Worm (Caenorhabditis elegans) whole organism, young adult: ENCODE measurements around the gene vps-15.
A peak's percentile ranks its signal among the peaks of the same experiment; 100 is the strongest.

Experiments used
- B0336.3 ChIP-seq: fragments of 200-800 bp; sonication (Bioruptor generic); IDR thresholded peaks from 2 replicates; pipeline ENCODE4 v1.3.6; 2022; ENCODE audit warnings: missing genetic modification characterization, missing compliant biosample characterization
- D2030.7 ChIP-seq: fragments of 200-800 bp; sonication (Bioruptor generic); IDR thresholded peaks from 2 replicates; pipeline ENCODE4 v1.3.6; 2022; ENCODE audit warnings: missing genetic modification reagents, missing genetic modification characterization, missing compliant biosample characterization
- F49E8.2 ChIP-seq: sonication (generic microtip); optimal IDR thresholded peaks from 3 replicates; lab custom pipeline; 2017; ENCODE audit warnings: missing genetic modification characterization, mild to moderate bottlenecking, missing compliant biosample characterization, antibody characterized with exemption, moderate library complexity; ENCODE audit not compliant: insufficient read depth
- F55B11.4 ChIP-seq: sonication (generic microtip); optimal IDR thresholded peaks from 2 replicates; lab custom pipeline; 2016; ENCODE audit warnings: missing compliant biosample characterization, missing genetic modification characterization, borderline replicate concordance; ENCODE audit not compliant: insufficient read depth
- F57C9.4 ChIP-seq: sonication (generic microtip); optimal IDR thresholded peaks from 2 replicates; lab custom pipeline; 2017; ENCODE audit warnings: mild to moderate bottlenecking, missing genetic modification characterization, missing compliant biosample characterization
- K11D2.4 ChIP-seq: fragments of 200-800 bp; sonication (Bioruptor generic); IDR thresholded peaks from 2 replicates; pipeline ENCODE4 v1.3.6; 2022; ENCODE audit warnings: missing genetic modification reagents, missing genetic modification characterization, missing compliant biosample characterization
- K12H6.12 ChIP-seq: fragments of 200-800 bp; sonication (Bioruptor generic); optimal IDR thresholded peaks from 2 replicates; lab custom pipeline; 2018; ENCODE audit warnings: mild to moderate bottlenecking, missing genetic modification characterization, missing compliant biosample characterization
- Y53G8AR.9 ChIP-seq: fragments of 200-800 bp; sonication (Bioruptor generic); conservative IDR thresholded peaks from 2 replicates; pipeline ENCODE4 v1.3.6; 2022; ENCODE audit warnings: missing genetic modification reagents, missing genetic modification characterization, missing compliant biosample characterization
- Y67H2A.10 ChIP-seq: fragments of 200-800 bp; sonication (Bioruptor generic); conservative IDR thresholded peaks from 2 replicates; pipeline ENCODE4 v1.3.6; 2022; ENCODE audit warnings: missing genetic modification reagents, missing genetic modification characterization, missing compliant biosample characterization
- Y95B8A.8 ChIP-seq: fragments of 200-800 bp; sonication (Bioruptor generic); IDR thresholded peaks from 2 replicates; pipeline ENCODE4 v1.3.6; 2022; ENCODE audit warnings: missing genetic modification reagents, missing genetic modification characterization, missing compliant biosample characterization
- ZK185.1 ChIP-seq: sonication (generic microtip); optimal IDR thresholded peaks from 2 replicates; lab custom pipeline; 2016; ENCODE audit warnings: mild to moderate bottlenecking, missing genetic modification characterization, missing compliant biosample characterization; ENCODE audit not compliant: poor library complexity, severe bottlenecking
- aptf-3 ChIP-seq: fragments of 200-800 bp; sonication (Bioruptor generic); IDR thresholded peaks from 2 replicates; pipeline ENCODE4 v1.3.6; 2022; ENCODE audit warnings: missing genetic modification characterization, missing compliant biosample characterization
- atf-7 ChIP-seq: sonication (generic microtip); optimal IDR thresholded peaks from 2 replicates; lab custom pipeline; 2017; ENCODE audit warnings: mild to moderate bottlenecking, missing genetic modification characterization, missing compliant biosample characterization
- attf-3 ChIP-seq: fragments of 200-800 bp; sonication (Bioruptor generic); conservative IDR thresholded peaks from 2 replicates; pipeline ENCODE4 v1.3.6; 2022; ENCODE audit warnings: missing genetic modification reagents, missing genetic modification characterization, missing compliant biosample characterization
- bed-2 ChIP-seq: fragments of 200-800 bp; sonication (Bioruptor generic); IDR thresholded peaks from 2 replicates; pipeline ENCODE4 v1.3.6; 2022; ENCODE audit warnings: missing genetic modification reagents, missing genetic modification characterization, missing compliant biosample characterization
- cebp-2 ChIP-seq: fragments of 200-800 bp; sonication (Bioruptor generic); IDR thresholded peaks from 2 replicates; pipeline ENCODE4 v1.3.6; 2022; ENCODE audit warnings: missing genetic modification characterization, missing compliant biosample characterization
- ceh-100 ChIP-seq: fragments of 200-800 bp; sonication (Bioruptor generic); IDR thresholded peaks from 2 replicates; pipeline ENCODE4 v1.3.6; 2022; ENCODE audit warnings: missing genetic modification reagents, missing genetic modification characterization, missing compliant biosample characterization
- egl-44 ChIP-seq: fragments of 200-800 bp; sonication (Bioruptor generic); IDR thresholded peaks from 2 replicates; pipeline ENCODE4 v1.3.6; 2022; ENCODE audit warnings: missing genetic modification reagents, missing genetic modification characterization, missing compliant biosample characterization
- fkh-3 ChIP-seq: sonication (generic microtip); optimal IDR thresholded peaks from 2 replicates; lab custom pipeline; 2016; ENCODE audit warnings: mild to moderate bottlenecking, missing genetic modification characterization, missing compliant biosample characterization
- hlh-26 ChIP-seq: fragments of 200-800 bp; sonication (Bioruptor generic); conservative IDR thresholded peaks from 2 replicates; pipeline ENCODE4 v1.3.6; 2022; ENCODE audit warnings: missing genetic modification reagents, missing genetic modification characterization, missing compliant biosample characterization
- hmg-1.2 ChIP-seq: fragments of 200-800 bp; sonication (Bioruptor generic); IDR thresholded peaks from 2 replicates; pipeline ENCODE4 v1.3.6; 2022; ENCODE audit warnings: missing genetic modification reagents, missing genetic modification characterization, missing compliant biosample characterization
- hsf-1 ChIP-seq: fragments of 200-800 bp; sonication (Bioruptor generic); IDR thresholded peaks from 2 replicates; pipeline ENCODE4 v1.3.6; 2022; ENCODE audit warnings: missing genetic modification reagents, missing genetic modification characterization, missing compliant biosample characterization
- lag-1 ChIP-seq: fragments of 200-800 bp; sonication (Bioruptor generic); IDR thresholded peaks from 2 replicates; pipeline ENCODE4 v1.3.6; 2022; ENCODE audit warnings: missing genetic modification reagents, missing genetic modification characterization, missing compliant biosample characterization
- let-526 ChIP-seq: fragments of 200-800 bp; sonication (Bioruptor generic); IDR thresholded peaks from 2 replicates; pipeline ENCODE4 v1.3.6; 2022; ENCODE audit warnings: missing genetic modification reagents, missing genetic modification characterization, missing compliant biosample characterization
- let-607 ChIP-seq, 2 experiments: fragments of 200-800 bp in 1 of 2; sonication (Bioruptor generic) in 1 of 2; sonication (generic microtip) in 1 of 2; optimal IDR thresholded peaks; 2 replicates each; lab custom pipeline; 2016 to 2018; ENCODE audit warnings: mild to moderate bottlenecking in 2 of 2, missing compliant biosample characterization in 2 of 2, missing genetic modification characterization in 2 of 2, moderate library complexity in 2 of 2, missing genotype in 1 of 2
- lin-26 ChIP-seq: fragments of 200-800 bp; sonication (Bioruptor generic); IDR thresholded peaks from 2 replicates; pipeline ENCODE4 v1.3.6; 2022; ENCODE audit warnings: missing genetic modification reagents, missing genetic modification characterization, missing compliant biosample characterization
- lin-40 ChIP-seq: sonication (generic microtip); optimal IDR thresholded peaks from 2 replicates; lab custom pipeline; 2016; ENCODE audit warnings: missing genetic modification characterization, mild to moderate bottlenecking, missing compliant biosample characterization, missing genotype, missing genetic modification reagents
- lin-54 ChIP-seq: fragments of 200-800 bp; sonication (Bioruptor generic); optimal IDR thresholded peaks from 2 replicates; lab custom pipeline; 2018; ENCODE audit warnings: mild to moderate bottlenecking, missing genetic modification characterization, missing compliant biosample characterization
- lir-1 ChIP-seq: fragments of 200-800 bp; sonication (Bioruptor generic); conservative IDR thresholded peaks from 2 replicates; pipeline ENCODE4 v1.3.6; 2022; ENCODE audit warnings: missing genetic modification reagents, missing genetic modification characterization, missing compliant biosample characterization
- lsy-27 ChIP-seq: sonication (generic microtip); optimal IDR thresholded peaks from 2 replicates; lab custom pipeline; 2017; ENCODE audit warnings: missing genetic modification characterization, mild to moderate bottlenecking, missing compliant biosample characterization, antibody characterized with exemption, missing genotype, borderline replicate concordance; ENCODE audit not compliant: insufficient read depth
- mxl-1 ChIP-seq: sonication (generic microtip); optimal IDR thresholded peaks from 2 replicates; lab custom pipeline; 2016; ENCODE audit warnings: missing genetic modification characterization, missing compliant biosample characterization
- nfya-1 ChIP-seq: sonication (generic microtip); optimal IDR thresholded peaks from 2 replicates; lab custom pipeline; 2017; ENCODE audit warnings: antibody characterized with exemption, missing compliant biosample characterization, missing genetic modification characterization, borderline replicate concordance; ENCODE audit not compliant: insufficient read depth
- nfyb-1 ChIP-seq: fragments of 200-800 bp; sonication (Bioruptor generic); IDR thresholded peaks from 2 replicates; pipeline ENCODE4 v1.3.6; 2022; ENCODE audit warnings: missing genetic modification reagents, missing genetic modification characterization, missing compliant biosample characterization
- nhr-80 ChIP-seq: sonication (generic microtip); optimal IDR thresholded peaks from 2 replicates; lab custom pipeline; 2016; ENCODE audit warnings: missing genetic modification characterization, missing compliant biosample characterization
- rpc-1 ChIP-seq, 2 experiments: fragments of 150-350 bp in 1 of 2; sonication (generic microtip) in 1 of 2; optimal IDR thresholded peaks; 2 replicates each; lab custom pipeline; 2014 to 2018; ENCODE audit warnings: missing biosample characterization in 1 of 2, missing genetic modification characterization in 1 of 2, missing genetic modification reagents in 1 of 2, missing genotype in 1 of 2
- tbp1 ChIP-seq: fragments of 200-800 bp; sonication (Bioruptor generic); optimal IDR thresholded peaks from 2 replicates; lab custom pipeline; 2018; ENCODE audit warnings: mild to moderate bottlenecking, missing genetic modification characterization, missing compliant biosample characterization
- tlf-1 ChIP-seq: fragments of 200-800 bp; sonication (Bioruptor generic); optimal IDR thresholded peaks from 2 replicates; lab custom pipeline; 2018; ENCODE audit warnings: mild to moderate bottlenecking, missing genetic modification characterization, missing compliant biosample characterization
- zfh-2 ChIP-seq: fragments of 200-800 bp; sonication (Bioruptor generic); conservative IDR thresholded peaks from 2 replicates; pipeline ENCODE4 v1.3.6; 2022; ENCODE audit warnings: missing genetic modification reagents, missing genetic modification characterization, missing compliant biosample characterization
- ztf-22 ChIP-seq: fragments of 200-800 bp; sonication (Bioruptor generic); optimal IDR thresholded peaks from 2 replicates; lab custom pipeline; 2018; ENCODE audit warnings: mild to moderate bottlenecking, missing genetic modification characterization, moderate library complexity, missing compliant biosample characterization
- ztf-28 ChIP-seq: fragments of 200-800 bp; sonication (Bioruptor generic); IDR thresholded peaks from 2 replicates; pipeline ENCODE4 v1.3.6; 2022; ENCODE audit warnings: missing genetic modification reagents, missing genetic modification characterization, missing compliant biosample characterization
- ztf-6 ChIP-seq: fragments of 200-800 bp; sonication (Bioruptor generic); IDR thresholded peaks from 2 replicates; pipeline ENCODE4 v1.3.6; 2022; ENCODE audit warnings: missing genetic modification reagents, missing genetic modification characterization, missing compliant biosample characterization

Gene vps-15

ce11 chrII:11923620-11924298, 8.1 kb upstream of the vps-15 start:
- no peak for TF ChIP-seq cebp-2 (GFP tag; lab: Robert Waterston, UW)
- no peak for TF ChIP-seq ztf-28 (GFP tag; lab: Robert Waterston, UW)
- 0 out of 2 replicates have a peak, but pooled peaks have one; percentile 37 for TF ChIP-seq hsf-1 (GFP tag; lab: Robert Waterston, UW)
- TF ChIP-seq hmg-1.2 (GFP tag; lab: Robert Waterston, UW): peak; percentile 83

DNA sequence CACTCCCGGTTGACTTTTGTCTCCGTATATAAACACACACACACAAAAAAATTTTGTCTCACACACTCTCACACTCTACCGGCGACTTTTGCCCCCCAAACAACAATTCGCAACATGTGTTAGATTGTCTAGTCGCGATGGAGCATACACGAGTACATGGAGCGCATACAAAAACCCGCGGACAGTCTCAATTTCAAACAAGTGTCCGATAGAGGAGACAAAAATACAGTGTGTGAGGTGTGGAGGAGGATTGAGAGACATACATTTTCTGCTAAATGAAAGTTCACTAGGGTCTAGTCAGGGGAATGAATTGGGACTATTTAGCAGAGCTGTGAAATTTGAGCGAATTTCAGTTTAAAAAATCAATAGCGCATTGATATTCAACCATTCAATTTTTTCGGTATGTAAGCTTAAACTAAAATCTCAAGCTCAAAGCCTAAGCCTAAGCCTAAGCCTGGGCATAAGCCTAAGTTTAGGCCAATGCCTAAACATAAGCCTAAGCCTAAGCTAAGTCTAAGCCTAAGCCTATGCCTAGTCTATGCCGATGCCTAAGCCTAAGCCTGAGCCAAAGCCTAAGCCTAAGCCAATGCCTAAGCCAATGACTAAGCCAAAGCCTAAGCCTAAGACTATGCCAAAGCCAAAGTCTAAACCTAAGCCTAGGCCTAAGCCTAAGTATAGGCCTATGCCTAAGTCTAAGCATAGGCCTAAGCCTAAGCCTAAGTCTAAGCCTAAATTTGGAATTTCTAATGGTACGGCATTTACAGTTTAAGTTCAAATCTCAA, 7.3 kb upstream of the vps-15 start:
- TF ChIP-seq aptf-3 (GFP tag; lab: Robert Waterston, UW) (no peak), let-526 (GFP tag; lab: Robert Waterston, UW) (0 out of 2 replicates have a peak, but pooled peaks have one; percentile 10)

ce11 chrII:11917530-11917952, 1.9 kb upstream of the vps-15 start:
- TF ChIP-seq ceh-100 (GFP tag; lab: Robert Waterston, UW): peak; percentile 64
- peak; percentile 60 for TF ChIP-seq D2030.7
- TF ChIP-seq tbp1 (GFP tag; lab: Kevin White, UChicago): peak; percentile 60
- TF ChIP-seq nfyb-1 (GFP tag; lab: Robert Waterston, UW): peak; percentile 61; the same call in 1 of the 2 replicates
- TF ChIP-seq ZK185.1 (tag; lab: Kevin White, UChicago): no peak
- TF ChIP-seq tlf-1: peak; percentile 82
- no peak for TF ChIP-seq fkh-3
- TF ChIP-seq lin-26 (GFP tag; lab: Robert Waterston, UW): peak; percentile 70
- no peak for TF ChIP-seq F57C9.4
- TF ChIP-seq lir-1 (GFP tag; lab: Robert Waterston, UW): no peak
- no peak for TF ChIP-seq zfh-2
- TF ChIP-seq Y95B8A.8 (GFP tag; lab: Robert Waterston, UW): peak; percentile 92
- no peak for TF ChIP-seq hlh-26 (GFP tag; lab: Robert Waterston, UW)
- TF ChIP-seq attf-3 (GFP tag; lab: Robert Waterston, UW): no peak
- no peak for TF ChIP-seq ztf-22 (GFP tag; lab: Kevin White, UChicago)
- TF ChIP-seq Y53G8AR.9: peak; percentile 92
- 0 out of 2 replicates have a peak, but pooled peaks have one; percentile 41 for TF ChIP-seq Y67H2A.10 (GFP tag; lab: Robert Waterston, UW)
- TF ChIP-seq rpc-1 (optimal IDR thresholded peaks at IDR 0.05; lab: Kevin White, UChicago): no peak
- no peak for TF ChIP-seq rpc-1 (tag; optimal IDR thresholded peaks at IDR 0.05; lab: Kevin White, UChicago)
- no peak for TF ChIP-seq lin-40 (tag; lab: Kevin White, UChicago)
- TF ChIP-seq atf-7 (tag; lab: Kevin White, UChicago): peak; percentile 55
- peak; percentile 82 for TF ChIP-seq hsf-1 (GFP tag; lab: Robert Waterston, UW)
- no peak for TF ChIP-seq bed-2 (GFP tag; lab: Robert Waterston, UW)
- no peak for TF ChIP-seq lsy-27 (tag; lab: Kevin White, UChicago)
- TF ChIP-seq B0336.3 (GFP tag; lab: Robert Waterston, UW): peak; percentile 95
- TF ChIP-seq nfya-1 (tag; lab: Kevin White, UChicago): no peak
- TF ChIP-seq nhr-80 (tag; lab: Kevin White, UChicago): no peak
- no peak for TF ChIP-seq K12H6.12 (tag; lab: Kevin White, UChicago)
- TF ChIP-seq F55B11.4 (tag; lab: Kevin White, UChicago): no peak
- no peak for TF ChIP-seq ztf-6 (GFP tag; lab: Robert Waterston, UW)
- TF ChIP-seq K11D2.4 (GFP tag; lab: Robert Waterston, UW): no peak
- TF ChIP-seq lin-54 (GFP tag; lab: Kevin White, UChicago): peak; percentile 83
- peak; percentile 31 for TF ChIP-seq mxl-1 (tag; lab: Kevin White, UChicago)
- TF ChIP-seq egl-44: no peak
- no peak for TF ChIP-seq lag-1 (GFP tag; lab: Robert Waterston, UW)
- TF ChIP-seq F49E8.2: peak; percentile 94
- TF ChIP-seq let-607 (tag; optimal IDR thresholded peaks at IDR 0.05; lab: Kevin White, UChicago): no peak
